Worm (Caenorhabditis elegans): Measurements from ENCODE around the gene gst-30.

gst-30 gene

DNA sequence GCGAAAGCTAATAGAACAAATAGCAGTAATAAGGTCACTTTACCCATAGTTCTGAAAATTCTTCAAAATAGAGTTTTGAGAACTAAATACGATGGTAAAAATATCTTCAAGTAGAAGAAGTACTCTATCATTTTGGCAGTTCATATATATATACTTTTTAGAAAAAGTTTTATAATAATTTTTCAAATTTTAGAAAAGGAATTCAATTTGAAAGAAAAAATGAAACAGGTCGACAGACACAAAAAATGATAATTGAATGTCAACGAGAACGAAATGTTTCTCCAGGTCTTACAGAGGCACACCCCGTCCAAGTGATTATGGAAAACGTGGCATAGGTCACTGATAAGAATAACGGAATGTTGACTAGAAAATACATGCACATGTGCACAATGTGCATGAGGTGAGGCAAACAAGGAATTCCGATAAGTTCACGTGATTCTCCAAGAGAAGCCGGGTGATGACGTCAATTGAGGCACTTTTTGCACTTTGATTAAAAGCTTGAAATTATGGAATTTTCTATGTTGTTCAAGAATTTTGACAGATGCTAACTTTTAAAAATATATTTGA, 9.6 kb downstream of the gst-30 start, which contains the start of gene aagr-2 (continued):
- no peak for TF ChIP-seq zfh-2 (GFP tag; conservative IDR thresholded peaks at IDR 0.05)
- TF ChIP-seq tbp1 (GFP tag; optimal IDR thresholded peaks at IDR 0.05): peak; percentile 25
- TF ChIP-seq ccch-3 (GFP tag; optimal IDR thresholded peaks at IDR 0.05): no peak
- TF ChIP-seq lir-1 (GFP tag; conservative IDR thresholded peaks at IDR 0.05): no peak
- TF ChIP-seq egl-18 (GFP tag; IDR thresholded peaks at IDR 0.05): no peak
- TF ChIP-seq atf-7 (tag; optimal IDR thresholded peaks at IDR 0.05): peak; percentile 92
- TF ChIP-seq unc-62 (GFP tag; optimal IDR thresholded peaks at IDR 0.05): no peak
- no peak for TF ChIP-seq F52B5.7 (tag; optimal IDR thresholded peaks at IDR 0.05)
- no peak for TF ChIP-seq sdz-38 (tag; optimal IDR thresholded peaks at IDR 0.05)
- peak; percentile 25; the same call in 1 of the 2 replicates for TF ChIP-seq B0336.3 (GFP tag; IDR thresholded peaks at IDR 0.05)
- no peak for TF ChIP-seq lin-54 (GFP tag; optimal IDR thresholded peaks at IDR 0.05)
- TF ChIP-seq hrde-1 (tag; optimal IDR thresholded peaks at IDR 0.05; ENCODE audit: borderline replicate concordance): no peak
- TF ChIP-seq hlh-12 (tag; optimal IDR thresholded peaks at IDR 0.05): no peak
- TF ChIP-seq pha-4 (tag; optimal IDR thresholded peaks at IDR 0.05): peak; percentile 86
- no peak for TF ChIP-seq attf-5 (GFP tag; optimal IDR thresholded peaks at IDR 0.05)
- no peak for TF ChIP-seq lin-26 (GFP tag; IDR thresholded peaks at IDR 0.05)
- no peak for TF ChIP-seq Y53G8AR.9 (GFP tag; conservative IDR thresholded peaks at IDR 0.05)
- no peak for TF ChIP-seq nhr-27 (tag; optimal IDR thresholded peaks at IDR 0.05)
- TF ChIP-seq repo-1 (tag; optimal IDR thresholded peaks at IDR 0.05): no peak
- TF ChIP-seq mxl-1 (tag; optimal IDR thresholded peaks at IDR 0.05): no peak
- TF ChIP-seq tlf-1 (GFP tag; optimal IDR thresholded peaks at IDR 0.05): no peak
- peak; percentile 22; the same call in 1 of the 2 replicates for TF ChIP-seq nfyb-1 (GFP tag; IDR thresholded peaks at IDR 0.05)
- TF ChIP-seq aptf-3 (GFP tag; IDR thresholded peaks at IDR 0.05): no peak
- TF ChIP-seq madf-8 (GFP tag; conservative IDR thresholded peaks at IDR 0.05): no peak
- no peak for TF ChIP-seq F57A8.1 (GFP tag; optimal IDR thresholded peaks at IDR 0.05)
- TF ChIP-seq ztf-22 (GFP tag; optimal IDR thresholded peaks at IDR 0.05): peak; percentile 18
- no peak for TF ChIP-seq C17E4.6 (GFP tag; IDR thresholded peaks at IDR 0.05)
- TF ChIP-seq efl-1 (GFP tag; optimal IDR thresholded peaks at IDR 0.05): no peak
- TF ChIP-seq F57C9.4 (tag; optimal IDR thresholded peaks at IDR 0.05): no peak
- no peak for TF ChIP-seq T26A5.8 (tag; optimal IDR thresholded peaks at IDR 0.05)
- TF ChIP-seq ztf-3 (GFP tag; optimal IDR thresholded peaks at IDR 0.05): no peak
- TF ChIP-seq F33H1.4 (GFP tag; IDR thresholded peaks at IDR 0.05): no peak
- no peak; the same call in 1 of the 2 replicates for TF ChIP-seq ekl-4 (GFP tag; IDR thresholded peaks at IDR 0.05)
- peak; percentile 74; the same call in 1 of the 2 replicates for TF ChIP-seq egl-44 (GFP tag; IDR thresholded peaks at IDR 0.05)
- TF ChIP-seq unc-130 (GFP tag; optimal IDR thresholded peaks at IDR 0.05): no peak
- no peak for TF ChIP-seq rcor-1 (GFP tag; IDR thresholded peaks at IDR 0.05)
- no peak for TF ChIP-seq lin-35 (GFP tag; optimal IDR thresholded peaks at IDR 0.05)
- TF ChIP-seq nfya-1 (tag; optimal IDR thresholded peaks at IDR 0.05; ENCODE audit: borderline replicate concordance, insufficient read depth): no peak
- no peak for TF ChIP-seq F23B12.7 (tag; optimal IDR thresholded peaks at IDR 0.05; ENCODE audit: insufficient read depth)
- TF ChIP-seq madf-10 (tag; optimal IDR thresholded peaks at IDR 0.05): no peak
- no peak for TF ChIP-seq ceh-58 (GFP tag; IDR thresholded peaks at IDR 0.05)
- no peak for TF ChIP-seq hlh-26 (GFP tag; conservative IDR thresholded peaks at IDR 0.05)
- TF ChIP-seq dox-1 (GFP tag; IDR thresholded peaks at IDR 0.05): no peak
- no peak for TF ChIP-seq ztf-6 (GFP tag; IDR thresholded peaks at IDR 0.05)
- no peak for TF ChIP-seq hsf-1 (GFP tag; IDR thresholded peaks at IDR 0.05)
- TF ChIP-seq lin-40 (tag; optimal IDR thresholded peaks at IDR 0.05): no peak
- TF ChIP-seq rec-8 (tag; optimal IDR thresholded peaks at IDR 0.05): no peak
- TF ChIP-seq attf-6 (GFP tag; IDR thresholded peaks at IDR 0.05): no peak
- no peak for TF ChIP-seq bed-2 (GFP tag; IDR thresholded peaks at IDR 0.05)

All from whole organism, young adult.